Worm (Caenorhabditis elegans) whole organism, midembryonic: ENCODE results near the gene srh-10.
"Not testable (repeated sequence)": the region's sequence is repeated elsewhere in the genome, so short reads cannot be mapped to it uniquely, and the experiment has no call there.

Source experiments
- T22C8.4 ChIP-seq: fragments of 200-800 bp; sonication (Bioruptor generic); IDR thresholded peaks from 2 replicates; pipeline ENCODE4 v1.3.6; 2022; ENCODE audit warnings: missing genetic modification characterization, missing compliant biosample characterization
- cog-1 ChIP-seq: sonication (generic microtip); optimal IDR thresholded peaks from 2 replicates; lab custom pipeline; 2016; ENCODE audit warnings: missing genetic modification characterization, missing compliant biosample characterization
- flt-1 ChIP-seq: fragments of 200-800 bp; sonication (Bioruptor generic); IDR thresholded peaks from 2 replicates; pipeline ENCODE4 v1.3.6; 2022; ENCODE audit warnings: missing genetic modification characterization, missing compliant biosample characterization
- klf-2 ChIP-seq: fragments of 200-800 bp; sonication (Bioruptor generic); conservative IDR thresholded peaks from 2 replicates; pipeline ENCODE4 v1.3.6; 2022; ENCODE audit warnings: missing genetic modification reagents, missing genetic modification characterization, missing compliant biosample characterization
- med-1 ChIP-seq: sonication (generic microtip); optimal IDR thresholded peaks from 2 replicates; lab custom pipeline; 2017; ENCODE audit warnings: missing genetic modification characterization, mild to moderate bottlenecking, missing compliant biosample characterization, antibody characterized with exemption, missing genetic modification reagents; ENCODE audit not compliant: insufficient read depth
- ztf-23 ChIP-seq: fragments of 200-800 bp; sonication (Bioruptor generic); IDR thresholded peaks from 2 replicates; pipeline ENCODE4 v1.3.6; 2022; ENCODE audit warnings: missing genetic modification reagents, missing genetic modification characterization, missing compliant biosample characterization
- ztf-29 ChIP-seq: fragments of 200-800 bp; sonication (Bioruptor generic); IDR thresholded peaks from 2 replicates; pipeline ENCODE4 v1.3.6; 2022; ENCODE audit warnings: missing genetic modification reagents, missing genetic modification characterization, missing compliant biosample characterization

ce11 chrV:6038405-6039151, 28.4 kb downstream of the srh-10 start, which contains the start of gene F29G9.1:
- not testable (repeated sequence) for TF ChIP-seq klf-2 (GFP tag; lab: Robert Waterston, UW); ztf-23; ztf-29; T22C8.4 (GFP tag; lab: Robert Waterston, UW); cog-1 (tag; lab: Kevin White, UChicago); med-1 (GFP tag; lab: Kevin White, UChicago); flt-1
